Worm (Caenorhabditis elegans) whole organism, L2 larva: ENCODE results near the gene C05C8.7.

Source experiments
- aly-2 ChIP-seq: fragments of 150-350 bp; optimal IDR thresholded peaks from 2 replicates; lab custom pipeline; 2014; ENCODE audit warnings: missing biosample characterization, missing genetic modification characterization
- dmd-4 ChIP-seq: sonication (generic microtip); optimal IDR thresholded peaks from 2 replicates; lab custom pipeline; 2017; ENCODE audit warnings: missing biosample characterization, missing genetic modification characterization
- elt-1 ChIP-seq: fragments of 150-350 bp; optimal IDR thresholded peaks from 2 replicates; lab custom pipeline; 2014; ENCODE audit warnings: missing biosample characterization, missing genetic modification characterization
- lin-13 ChIP-seq: fragments of 150-350 bp; optimal IDR thresholded peaks from 2 replicates; lab custom pipeline; 2014; ENCODE audit warnings: missing biosample characterization, missing genetic modification reagents, missing genetic modification characterization
- mbf-1 ChIP-seq: sonication (generic microtip); optimal IDR thresholded peaks from 2 replicates; lab custom pipeline; 2017; ENCODE audit warnings: missing biosample characterization, missing genetic modification characterization
- nhr-11 ChIP-seq: fragments of 150-350 bp; optimal IDR thresholded peaks from 2 replicates; lab custom pipeline; 2014; ENCODE audit warnings: missing biosample characterization, missing genetic modification characterization
- nhr-129 ChIP-seq: fragments of 150-350 bp; optimal IDR thresholded peaks from 2 replicates; lab custom pipeline; 2014; ENCODE audit warnings: missing biosample characterization, missing genetic modification characterization
- nhr-237 ChIP-seq: fragments of 150-350 bp; optimal IDR thresholded peaks from 2 replicates; lab custom pipeline; 2014; ENCODE audit warnings: missing biosample characterization, missing genetic modification characterization
- nhr-25 ChIP-seq: fragments of 150-350 bp; sonication (generic microtip); optimal IDR thresholded peaks from 3 replicates; lab custom pipeline; 2014; ENCODE audit warnings: missing biosample characterization, missing genetic modification characterization
- unc-39 ChIP-seq: fragments of 150-350 bp; optimal IDR thresholded peaks from 2 replicates; lab custom pipeline; 2014; ENCODE audit warnings: missing biosample characterization, missing genetic modification characterization
- unc-55 ChIP-seq: fragments of 150-350 bp; sonication (generic microtip); optimal IDR thresholded peaks from 3 replicates; lab custom pipeline; 2014; ENCODE audit warnings: missing biosample characterization, missing genetic modification reagents, missing genetic modification characterization
- ztf-4 ChIP-seq: fragments of 150-350 bp; optimal IDR thresholded peaks from 2 replicates; lab custom pipeline; 2014; ENCODE audit warnings: missing biosample characterization, missing genetic modification characterization

DNA sequence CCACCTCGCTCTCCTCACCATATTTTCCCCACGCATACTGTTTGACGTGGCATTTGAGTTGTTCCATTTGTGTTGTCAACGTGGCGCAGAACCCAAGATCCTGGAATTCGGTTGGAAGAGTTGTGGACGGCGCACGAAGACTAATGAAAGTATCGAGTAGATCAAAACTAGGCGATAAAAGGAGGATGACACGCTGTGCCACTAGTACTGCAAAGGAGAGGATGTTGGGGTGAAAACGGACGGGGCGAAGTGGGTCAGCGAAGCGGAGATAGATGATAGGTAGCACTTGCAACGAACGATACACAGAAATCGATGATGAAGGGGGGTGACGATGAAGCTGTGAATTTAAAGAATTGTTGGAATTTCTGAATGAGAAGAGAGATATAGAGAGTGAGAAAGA lies at the start of gene C05C8.7:
- TF ChIP-seq unc-39 (tag; lab: Kevin White, UChicago) (no peak), ztf-4 (tag; lab: Kevin White, UChicago) (no peak), nhr-237 (no peak), lin-13 (GFP tag; lab: Kevin White, UChicago) (no peak), elt-1 (no peak), nhr-129 (tag; lab: Kevin White, UChicago) (no peak), nhr-11 (tag; lab: Kevin White, UChicago) (no peak), aly-2 (no peak), nhr-25 (no peak), dmd-4 (tag; lab: Kevin White, UChicago) (no peak), unc-55 (no peak), mbf-1 (tag; lab: Kevin White, UChicago) (no peak)
